Worm (Caenorhabditis elegans): Measurements from ENCODE around the gene sox-4.

DNA sequence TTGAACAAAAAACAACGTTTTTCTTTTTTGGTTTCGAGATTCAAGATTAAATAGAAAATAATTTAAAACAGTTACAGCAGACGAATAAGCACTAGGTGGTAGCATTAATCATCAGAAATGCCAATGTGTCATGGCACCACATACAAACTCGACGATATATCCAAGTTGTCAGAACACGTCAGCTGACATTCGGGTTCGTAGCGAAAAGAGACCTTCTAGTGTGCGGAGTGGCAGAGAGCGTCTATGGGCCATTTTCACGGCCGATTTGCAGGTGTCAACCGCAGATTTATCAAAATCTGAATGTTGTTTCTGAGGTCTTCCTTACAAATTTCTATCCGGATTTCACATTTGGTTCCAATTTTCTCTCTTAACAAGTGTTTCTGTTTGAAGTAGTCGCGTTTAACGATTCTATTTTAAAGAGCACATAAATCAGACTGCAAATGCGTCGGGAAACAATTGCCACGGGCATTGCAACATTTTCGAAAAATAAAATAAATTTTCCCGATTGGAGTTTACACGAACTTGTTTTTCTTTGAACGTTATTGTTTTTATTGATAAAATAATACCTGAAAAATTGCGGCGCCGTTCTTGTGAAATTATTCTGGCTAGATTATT, 20.6 kb downstream of the sox-4 start:
- TF ChIP-seq snpc-1.3 (tag; optimal IDR thresholded peaks at IDR 0.05; ENCODE audit: insufficient read depth), result no peak
- no peak for TF ChIP-seq B0261.1 (tag; optimal IDR thresholded peaks at IDR 0.05)

All from whole organism, young adult.